Worm (Caenorhabditis elegans): ENCODE data around the gene R31.2.

- no peak for TF ChIP-seq him-1 (tag; optimal IDR thresholded peaks at IDR 0.05)
- TF ChIP-seq dao-5 (tag; optimal IDR thresholded peaks at IDR 0.05) = no peak
These were observed 34.2 kb upstream of the R31.2 start for ce11 chrV:11883215-11883614.

Data from whole organism, L4/young adult.